Fruit fly (Drosophila melanogaster) whole organism, embryonic: ENCODE data around the gene brm.
A peak's percentile ranks its signal among the peaks of the same experiment; 100 is the strongest.

Source experiments
- Abd-B ChIP-seq: fragments of 200-800 bp; sonication (Bioruptor generic); optimal IDR thresholded peaks from 2 replicates; lab custom pipeline; 2018; ENCODE audit warnings: missing biosample characterization, mild to moderate bottlenecking, missing genetic modification characterization, moderate library complexity
- Blimp-1 ChIP-seq: fragments of 200-800 bp; sonication (Bioruptor generic); optimal IDR thresholded peaks from 3 replicates; lab custom pipeline; 2018; ENCODE audit warnings: missing biosample characterization, missing genetic modification characterization, mild to moderate bottlenecking, moderate library complexity, missing genetic modification reagents
- BtbVII ChIP-seq: fragments of 200-800 bp; sonication (Bioruptor generic); optimal IDR thresholded peaks from 3 replicates; lab custom pipeline; 2017; ENCODE audit warnings: missing biosample characterization, mild to moderate bottlenecking, missing genetic modification characterization
- Bteb2 ChIP-seq: fragments of 200-800 bp; sonication (Bioruptor generic); optimal IDR thresholded peaks from 2 replicates; lab custom pipeline; 2016; ENCODE audit warnings: missing biosample characterization, missing genetic modification characterization
- C15 ChIP-seq: fragments of 200-800 bp; sonication (Bioruptor generic); IDR thresholded peaks from 3 replicates; pipeline ENCODE4 v1.3.6; 2022; ENCODE audit warnings: missing biosample characterization, missing genetic modification characterization
- CG11398 ChIP-seq: fragments of 200-800 bp; sonication (Bioruptor generic); optimal IDR thresholded peaks from 2 replicates; lab custom pipeline; 2016; ENCODE audit warnings: missing biosample characterization, missing genetic modification characterization
- CG12299 ChIP-seq: fragments of 200-800 bp; sonication (Bioruptor generic); optimal IDR thresholded peaks from 2 replicates; lab custom pipeline; 2018; ENCODE audit warnings: missing biosample characterization, mild to moderate bottlenecking, missing genetic modification characterization
- CG12391 ChIP-seq: fragments of 200-800 bp; sonication (Bioruptor generic); optimal IDR thresholded peaks from 3 replicates; lab custom pipeline; 2018; ENCODE audit warnings: missing biosample characterization, mild to moderate bottlenecking, missing genetic modification characterization, moderate library complexity
- CG13424 ChIP-seq: fragments of 200-800 bp; sonication (Bioruptor generic); optimal IDR thresholded peaks from 2 replicates; lab custom pipeline; 2019; ENCODE audit warnings: missing biosample characterization, mild to moderate bottlenecking, missing genetic modification characterization, moderate library complexity
- CG17829 ChIP-seq: fragments of 200-800 bp; optimal IDR thresholded peaks from 2 replicates; lab custom pipeline; 2019; ENCODE audit warnings: missing biosample characterization, mild to moderate bottlenecking, missing genetic modification characterization, moderate library complexity
- CG18011 ChIP-seq: fragments of 200-800 bp; sonication (Bioruptor generic); optimal IDR thresholded peaks from 2 replicates; lab custom pipeline; 2017; ENCODE audit warnings: missing biosample characterization, missing genetic modification characterization, mild to moderate bottlenecking, moderate library complexity, missing genotype
- CG2199 ChIP-seq: fragments of 200-800 bp; sonication (Bioruptor generic); IDR thresholded peaks from 3 replicates; pipeline ENCODE4 v1.3.6; 2022; ENCODE audit warnings: missing biosample characterization, missing genetic modification characterization
- CG31388 ChIP-seq: fragments of 200-800 bp; sonication (Bioruptor generic); optimal IDR thresholded peaks from 2 replicates; lab custom pipeline; 2016; ENCODE audit warnings: missing biosample characterization, missing genetic modification characterization
- CG3163 ChIP-seq: fragments of 200-800 bp; sonication (Bioruptor generic); optimal IDR thresholded peaks from 3 replicates; lab custom pipeline; 2016; ENCODE audit warnings: missing biosample characterization, missing genetic modification characterization
- CG33213 ChIP-seq: fragments of 200-800 bp; sonication (Bioruptor generic); optimal IDR thresholded peaks from 3 replicates; lab custom pipeline; 2016; ENCODE audit warnings: missing biosample characterization, missing genetic modification characterization
- CG5953 ChIP-seq: fragments of 200-800 bp; sonication (Bioruptor generic); IDR thresholded peaks from 2 replicates; pipeline ENCODE4 v1.3.6; 2022; ENCODE audit warnings: missing biosample characterization, missing genetic modification characterization
- CG7839 ChIP-seq: fragments of 200-800 bp; sonication (Bioruptor generic); optimal IDR thresholded peaks from 3 replicates; lab custom pipeline; 2018; ENCODE audit warnings: missing biosample characterization, mild to moderate bottlenecking, missing genetic modification characterization, moderate library complexity
- CG8281 ChIP-seq: fragments of 200-800 bp; sonication (Bioruptor generic); optimal IDR thresholded peaks from 2 replicates; lab custom pipeline; 2018; ENCODE audit warnings: missing biosample characterization, mild to moderate bottlenecking, missing genetic modification characterization, moderate library complexity
- CG8478 ChIP-seq: fragments of >200 bp; optimal IDR thresholded peaks from 2 replicates; lab custom pipeline; 2018
- CG9876 ChIP-seq: fragments of 200-800 bp; sonication (Bioruptor generic); optimal IDR thresholded peaks from 2 replicates; lab custom pipeline; 2016; ENCODE audit warnings: missing biosample characterization, missing genetic modification characterization
- Dad ChIP-seq: fragments of 200-800 bp; sonication (Bioruptor generic); optimal IDR thresholded peaks from 3 replicates; lab custom pipeline; 2016; ENCODE audit warnings: missing biosample characterization, missing genetic modification characterization
- Deaf1 ChIP-seq: fragments of 200-800 bp; optimal IDR thresholded peaks from 3 replicates; lab custom pipeline; 2019; ENCODE audit warnings: missing biosample characterization, mild to moderate bottlenecking, missing genetic modification characterization, moderate library complexity
- Dfd ChIP-seq, 2 experiments: fragments of >200 bp; optimal IDR thresholded peaks; 2 replicates each; lab custom pipeline; 2017; ENCODE audit warnings: missing biosample characterization in 2 of 2, missing genetic modification characterization in 2 of 2
- Dp ChIP-seq: fragments of 200-800 bp; sonication (Bioruptor generic); optimal IDR thresholded peaks from 2 replicates; lab custom pipeline; 2018; ENCODE audit warnings: missing biosample characterization, mild to moderate bottlenecking, missing genetic modification characterization, moderate library complexity
- E2f2 ChIP-seq: fragments of 200-800 bp; sonication (Bioruptor generic); IDR thresholded peaks from 2 replicates; pipeline ENCODE4 v1.3.6; 2022; ENCODE audit warnings: missing biosample characterization, missing genetic modification characterization
- Ets97D ChIP-seq: fragments of 200-800 bp; sonication (Bioruptor generic); optimal IDR thresholded peaks from 3 replicates; lab custom pipeline; 2016; ENCODE audit warnings: missing biosample characterization, missing genetic modification characterization
- HLH3B ChIP-seq: fragments of 200-800 bp; sonication (Bioruptor generic); IDR thresholded peaks from 2 replicates; pipeline ENCODE4 v1.3.6; 2022; ENCODE audit warnings: missing biosample characterization, missing genetic modification characterization
- Hr3 ChIP-seq: fragments of 200-800 bp; sonication (Bioruptor generic); optimal IDR thresholded peaks from 3 replicates; lab custom pipeline; 2016; ENCODE audit warnings: missing biosample characterization, missing genetic modification characterization
- Mes4 ChIP-seq: fragments of 200-800 bp; sonication (Bioruptor generic); optimal IDR thresholded peaks from 2 replicates; lab custom pipeline; 2016; ENCODE audit warnings: missing biosample characterization, missing genetic modification characterization
- Xbp1 ChIP-seq: fragments of 200-800 bp; sonication (Bioruptor generic); optimal IDR thresholded peaks from 3 replicates; lab custom pipeline; 2016; ENCODE audit warnings: missing biosample characterization, mild to moderate bottlenecking, missing genetic modification characterization
- bab2 ChIP-seq: fragments of 200-800 bp; sonication (Bioruptor generic); optimal IDR thresholded peaks from 2 replicates; lab custom pipeline; 2016; ENCODE audit warnings: missing biosample characterization, missing genetic modification characterization
- btn ChIP-seq: fragments of 200-800 bp; sonication (Bioruptor generic); optimal IDR thresholded peaks from 2 replicates; lab custom pipeline; 2016; ENCODE audit warnings: missing biosample characterization, missing genetic modification characterization
- corto ChIP-seq: fragments of 200-800 bp; sonication (Bioruptor generic); optimal IDR thresholded peaks from 2 replicates; lab custom pipeline; 2016; ENCODE audit warnings: missing biosample characterization, mild to moderate bottlenecking, missing genetic modification characterization, moderate library complexity
- cwo ChIP-seq: fragments of 200-800 bp; sonication (Bioruptor generic); optimal IDR thresholded peaks from 3 replicates; lab custom pipeline; 2017; ENCODE audit warnings: missing biosample characterization, missing genetic modification characterization, mild to moderate bottlenecking, moderate library complexity, missing genetic modification reagents
- disco-r ChIP-seq: fragments of 200-800 bp; sonication (Bioruptor generic); optimal IDR thresholded peaks from 2 replicates; lab custom pipeline; 2016; ENCODE audit warnings: missing biosample characterization, missing genetic modification characterization
- dmrt11E ChIP-seq: fragments of 200-800 bp; sonication (Bioruptor generic); optimal IDR thresholded peaks from 3 replicates; lab custom pipeline; 2018; ENCODE audit warnings: missing biosample characterization, mild to moderate bottlenecking, missing genetic modification characterization, moderate library complexity
- fd102C ChIP-seq: fragments of 200-800 bp; sonication (Bioruptor generic); optimal IDR thresholded peaks from 2 replicates; lab custom pipeline; 2018; ENCODE audit warnings: missing biosample characterization, mild to moderate bottlenecking, missing genetic modification characterization, moderate library complexity
- gcm ChIP-seq: fragments of 200-800 bp; sonication (Bioruptor generic); optimal IDR thresholded peaks from 2 replicates; lab custom pipeline; 2019; ENCODE audit warnings: missing biosample characterization, mild to moderate bottlenecking, missing genetic modification characterization, moderate library complexity
- ham ChIP-seq: fragments of 200-800 bp; sonication (Bioruptor generic); IDR thresholded peaks from 2 replicates; pipeline ENCODE4 v1.3.6; 2022; ENCODE audit warnings: missing biosample characterization, missing genetic modification characterization
- hkb ChIP-seq, 2 experiments: fragments of 200-800 bp in 1 of 2; fragments of >200 bp in 1 of 2; sonication (Bioruptor generic) in 1 of 2; IDR thresholded peaks in 1 of 2; optimal IDR thresholded peaks in 1 of 2; 2 replicates each; pipeline versions ENCODE4 v1.3.6 to Lab custom; 2017 to 2022; ENCODE audit warnings: missing biosample characterization in 1 of 2, missing genetic modification characterization in 1 of 2
- ken ChIP-seq: fragments of 200-800 bp; sonication (Bioruptor generic); IDR thresholded peaks from 3 replicates; pipeline ENCODE4 v1.3.6; 2022; ENCODE audit warnings: missing biosample characterization, missing genetic modification characterization
- nerfin-1 ChIP-seq: fragments of 200-800 bp; sonication (Bioruptor generic); optimal IDR thresholded peaks from 3 replicates; lab custom pipeline; 2019; ENCODE audit warnings: missing biosample characterization, mild to moderate bottlenecking, missing genetic modification characterization, moderate library complexity
- oc ChIP-seq: fragments of 200-800 bp; sonication (Bioruptor generic); optimal IDR thresholded peaks from 2 replicates; lab custom pipeline; 2018; ENCODE audit warnings: missing biosample characterization, mild to moderate bottlenecking, missing genetic modification characterization, moderate library complexity
- peb ChIP-seq: fragments of 200-800 bp; sonication (Bioruptor generic); IDR thresholded peaks from 2 replicates; pipeline ENCODE4 v1.3.6; 2022; ENCODE audit warnings: missing biosample characterization, missing genetic modification characterization
- ranshi ChIP-seq: fragments of 200-800 bp; sonication (Bioruptor generic); IDR thresholded peaks from 2 replicates; pipeline ENCODE4 v1.3.6; 2022; ENCODE audit warnings: missing biosample characterization, missing genetic modification characterization
- salm ChIP-seq: fragments of 200-800 bp; sonication (Bioruptor generic); optimal IDR thresholded peaks from 2 replicates; lab custom pipeline; 2018; ENCODE audit warnings: missing biosample characterization, mild to moderate bottlenecking, missing genetic modification characterization
- sisA ChIP-seq: fragments of 200-800 bp; sonication (Bioruptor generic); IDR thresholded peaks from 2 replicates; pipeline ENCODE4 v1.3.6; 2022; ENCODE audit warnings: missing biosample characterization, missing genetic modification characterization
- trem ChIP-seq: fragments of 200-800 bp; optimal IDR thresholded peaks from 3 replicates; lab custom pipeline; 2019; ENCODE audit warnings: missing biosample characterization, mild to moderate bottlenecking, missing genetic modification characterization, moderate library complexity
- usp ChIP-seq: fragments of >200 bp; optimal IDR thresholded peaks from 2 replicates; lab custom pipeline; 2017; ENCODE audit warnings: missing biosample characterization, missing genetic modification characterization
- zfh2 ChIP-seq: fragments of 200-800 bp; sonication (Bioruptor generic); optimal IDR thresholded peaks from 2 replicates; lab custom pipeline; 2016; ENCODE audit warnings: missing biosample characterization, missing genetic modification characterization

Gene brm

DNA sequence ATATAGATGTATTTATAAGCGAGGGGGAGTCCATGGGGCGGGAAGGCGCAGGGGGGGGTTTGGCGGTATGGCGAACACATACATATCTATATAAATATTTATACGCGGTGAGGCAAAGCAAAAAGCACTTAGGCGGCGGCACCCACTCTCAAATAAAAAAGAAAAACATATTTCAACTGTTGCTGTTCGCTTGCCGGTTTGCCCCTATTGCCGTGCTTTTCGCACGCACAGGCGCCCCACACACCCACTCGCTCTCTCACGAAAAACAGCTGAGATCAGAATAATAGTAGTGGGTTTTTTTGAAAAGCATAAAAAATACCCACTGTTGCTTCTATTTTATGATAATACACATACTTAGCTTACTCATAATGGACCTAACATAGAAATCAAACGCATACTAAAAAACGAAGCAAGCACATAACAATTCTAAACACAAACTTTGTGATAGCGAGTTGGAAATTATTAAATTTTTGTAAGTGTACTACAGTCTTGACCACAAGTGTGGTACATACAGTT is 18.6 kb upstream of the brm start (continued):
- TF ChIP-seq peb (GFP tag; lab: Robert Waterston, UW) = no peak; the same call in 1 of the 2 replicates
- no peak for TF ChIP-seq fd102C
- no peak for TF ChIP-seq CG5953 (GFP tag; lab: Robert Waterston, UW)
- peak; percentile 57 for TF ChIP-seq E2f2 (GFP tag; lab: Robert Waterston, UW)
- TF ChIP-seq hkb (optimal IDR thresholded peaks at IDR 0.05; lab: Kevin White, UChicago) = no peak
- TF ChIP-seq hkb (GFP tag; IDR thresholded peaks at IDR 0.05; lab: Robert Waterston, UW) = peak; percentile 62
- no peak for TF ChIP-seq ken
- peak; percentile 35 for TF ChIP-seq disco-r
- no peak for TF ChIP-seq CG2199 (GFP tag; lab: Robert Waterston, UW)
- TF ChIP-seq nerfin-1 (tag; lab: Kevin White, UChicago) = peak; percentile 45
- TF ChIP-seq bab2 (GFP tag; lab: Kevin White, UChicago) = peak; percentile 64
- 0 out of 2 replicates have a peak, but pooled peaks have one; percentile 36 for TF ChIP-seq HLH3B (GFP tag; lab: Robert Waterston, UW)
- TF ChIP-seq Ets97D = peak; percentile 28
- TF ChIP-seq gcm (GFP tag; lab: Kevin White, UChicago) = peak; percentile 71
- TF ChIP-seq CG9876 (GFP tag; lab: Kevin White, UChicago) = peak; percentile 13
- peak; percentile 67 for TF ChIP-seq Bteb2
- peak; percentile 31 for TF ChIP-seq salm (tag; lab: Kevin White, UChicago)
- peak; percentile 68 for TF ChIP-seq CG12299 (tag; lab: Kevin White, UChicago)
- peak; percentile 67 for TF ChIP-seq Xbp1 (GFP tag; lab: Kevin White, UChicago)
- TF ChIP-seq Blimp-1 (GFP tag; lab: Kevin White, UChicago) = peak; percentile 52
- peak; percentile 82 for TF ChIP-seq BtbVII (GFP tag; lab: Kevin White, UChicago)
- peak; percentile 56 for TF ChIP-seq CG11398
- peak; percentile 72 for TF ChIP-seq CG12391 (tag; lab: Kevin White, UChicago)
- TF ChIP-seq ham = 0 out of 2 replicates have a peak, but pooled peaks have one; percentile 45
- peak; percentile 86 for TF ChIP-seq CG7839
- TF ChIP-seq Mes4 = peak; percentile 42
- TF ChIP-seq CG17829 (tag; lab: Kevin White, UChicago) = peak; percentile 59
- no peak for TF ChIP-seq oc (tag; lab: Kevin White, UChicago)
- peak; percentile 68 for TF ChIP-seq CG8281 (tag; lab: Kevin White, UChicago)
- no peak for TF ChIP-seq dmrt11E
- peak; percentile 80 for TF ChIP-seq cwo
- TF ChIP-seq usp (GFP tag; lab: Kevin White, UChicago) = no peak
- TF ChIP-seq CG18011 (GFP tag; lab: Kevin White, UChicago) = peak; percentile 66
- TF ChIP-seq sisA (GFP tag; lab: Robert Waterston, UW) = no peak; the same call in 1 of the 2 replicates
- peak; percentile 51 for TF ChIP-seq Abd-B
- TF ChIP-seq Dp = no peak
- peak; percentile 25 for TF ChIP-seq corto
- peak; percentile 90 for TF ChIP-seq zfh2 (GFP tag; lab: Kevin White, UChicago)
- TF ChIP-seq CG8478 = no peak
- no peak for TF ChIP-seq Dfd (GFP tag; optimal IDR thresholded peaks at IDR 0.05; lab: Kevin White, UChicago)
- TF ChIP-seq ranshi (GFP tag; lab: Robert Waterston, UW) = peak; percentile 55; the same call in 1 of the 2 replicates
- peak; percentile 82 for TF ChIP-seq CG13424 (tag; lab: Kevin White, UChicago)
- TF ChIP-seq trem (tag; lab: Kevin White, UChicago) = peak; percentile 27
- 0 out of 3 replicates have a peak, but pooled peaks have one; percentile 58 for TF ChIP-seq C15 (GFP tag; lab: Robert Waterston, UW)
- TF ChIP-seq Hr3 (GFP tag; lab: Kevin White, UChicago) = peak; percentile 55
- no peak for TF ChIP-seq CG31388 (GFP tag; lab: Kevin White, UChicago)
- peak; percentile 32 for TF ChIP-seq btn (GFP tag; lab: Kevin White, UChicago)
- TF ChIP-seq CG3163 (GFP tag; lab: Kevin White, UChicago) = peak; percentile 42
- peak; percentile 52 for TF ChIP-seq Deaf1 (tag; lab: Kevin White, UChicago)
- TF ChIP-seq CG33213 (GFP tag; lab: Kevin White, UChicago) = peak; percentile 57
- TF ChIP-seq Dad = peak; percentile 38
